Worm (Caenorhabditis elegans): Measurements from ENCODE around the gene lrr-1.

lrr-1 gene

DNA sequence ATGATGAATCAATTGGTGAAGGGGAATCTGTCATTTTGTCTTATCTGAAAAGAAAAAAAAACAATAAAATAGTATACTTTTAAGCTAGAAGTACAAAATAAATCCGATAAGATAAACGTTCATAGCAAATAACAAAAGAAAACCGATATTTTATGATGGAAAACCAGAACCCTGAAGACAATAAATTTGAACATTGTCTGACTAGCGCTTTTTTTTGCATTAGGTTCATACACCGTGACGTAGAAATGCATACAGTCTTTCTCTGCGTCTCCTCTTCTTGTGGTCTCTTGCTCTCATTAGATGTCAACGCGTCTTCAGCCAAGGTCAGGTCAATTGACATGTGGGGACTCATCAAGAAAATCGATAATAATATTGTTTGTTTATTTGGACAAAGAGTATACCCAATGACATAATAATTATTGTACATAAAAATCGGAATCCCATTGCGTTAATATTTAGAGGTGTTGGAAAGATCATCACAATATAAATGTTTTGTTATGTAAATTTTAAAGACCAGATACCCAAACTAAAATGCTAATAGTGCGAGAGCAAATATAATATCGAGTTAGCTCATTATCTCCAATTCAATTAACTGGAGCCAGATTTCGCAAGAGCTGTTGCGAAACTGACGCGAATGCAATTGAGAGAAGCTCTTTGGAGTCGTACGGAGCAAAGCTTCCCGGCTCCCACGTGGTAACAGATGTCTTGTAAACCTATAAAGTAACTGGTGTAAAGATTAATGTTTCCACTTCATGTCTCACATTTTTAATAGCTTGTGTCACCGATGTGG lies 45.1 kb upstream of the lrr-1 start, which contains the start of gene dsh-2 (continued):
- TF ChIP-seq tag-97 (GFP tag; IDR thresholded peaks at IDR 0.05), result no peak
- no peak for TF ChIP-seq lin-39 (tag; optimal IDR thresholded peaks at IDR 0.05)
- no peak for TF ChIP-seq set-16 (GFP tag; IDR thresholded peaks at IDR 0.05)
- peak; percentile 27; the same call in 1 of the 2 replicates for TF ChIP-seq nhr-41 (GFP tag; IDR thresholded peaks at IDR 0.05)
- peak; percentile 27 for TF ChIP-seq aha-1 (tag)
- no peak for TF ChIP-seq madf-5 (GFP tag; IDR thresholded peaks at IDR 0.05)
- TF ChIP-seq ceh-20 (GFP tag; IDR thresholded peaks at IDR 0.05), result no peak
- TF ChIP-seq ama-1 (optimal IDR thresholded peaks at IDR 0.05), result no peak
- no peak for TF ChIP-seq R02D3.7 (tag; optimal IDR thresholded peaks at IDR 0.05)
- no peak for TF ChIP-seq daf-8 (GFP tag; IDR thresholded peaks at IDR 0.05)
- no peak for TF ChIP-seq nhr-11 (tag; optimal IDR thresholded peaks at IDR 0.05)
- no peak for TF ChIP-seq fos-1 (tag; optimal IDR thresholded peaks at IDR 0.05)
- no peak for TF ChIP-seq hif-1 (tag; optimal IDR thresholded peaks at IDR 0.05)
- no peak for TF ChIP-seq hmg-1.1 (GFP tag; IDR thresholded peaks at IDR 0.05)
- no peak for TF ChIP-seq nhr-48 (tag; optimal IDR thresholded peaks at IDR 0.05)
- TF ChIP-seq F44E2.7 (GFP tag; IDR thresholded peaks at IDR 0.05), result no peak
- peak; percentile 64 for TF ChIP-seq mxl-3 (GFP tag; optimal IDR thresholded peaks at IDR 0.05)
- no peak for TF ChIP-seq dmd-8 (GFP tag; IDR thresholded peaks at IDR 0.05)
- TF ChIP-seq dve-1 (tag; optimal IDR thresholded peaks at IDR 0.05; ENCODE audit: insufficient read depth), result peak; percentile 70
- no peak for TF ChIP-seq daf-16 (GFP tag; optimal IDR thresholded peaks at IDR 0.05)
- peak; percentile 50 for TF ChIP-seq daf-16 (tag; optimal IDR thresholded peaks at IDR 0.05)
- TF ChIP-seq ctbp-1 (GFP tag; IDR thresholded peaks at IDR 0.05), result no peak
- TF ChIP-seq mdl-1 (tag; optimal IDR thresholded peaks at IDR 0.05), result peak in 1 of 2 experiments; percentile 30
- TF ChIP-seq T20F7.1 (GFP tag; optimal IDR thresholded peaks at IDR 0.05), result no peak
- no peak for TF ChIP-seq egl-27 (tag; optimal IDR thresholded peaks at IDR 0.05)
- peak; percentile 42 for TF ChIP-seq nhr-28 (tag; optimal IDR thresholded peaks at IDR 0.05)
- no peak for TF ChIP-seq nhr-76 (tag; optimal IDR thresholded peaks at IDR 0.05)
- TF ChIP-seq attf-4 (tag; optimal IDR thresholded peaks at IDR 0.05), result no peak
- TF ChIP-seq lin-13 (GFP tag; optimal IDR thresholded peaks at IDR 0.05), result peak; percentile 34
- TF ChIP-seq lsy-2 (tag; optimal IDR thresholded peaks at IDR 0.05), result peak in 1 of 2 experiments; percentile 73
- no peak for TF ChIP-seq gei-8 (GFP tag; optimal IDR thresholded peaks at IDR 0.05)
- no peak for TF ChIP-seq Y105C5A.15 (GFP tag; IDR thresholded peaks at IDR 0.05)
- TF ChIP-seq spr-1 (tag; optimal IDR thresholded peaks at IDR 0.05), result no peak
- TF ChIP-seq nhr-42 (GFP tag; IDR thresholded peaks at IDR 0.05), result no peak
- no peak for TF ChIP-seq nhr-10 (tag; optimal IDR thresholded peaks at IDR 0.05)
- no peak for TF ChIP-seq zfp-3 (GFP tag; conservative IDR thresholded peaks at IDR 0.05)
- no peak for TF ChIP-seq F10B5.3 (tag; optimal IDR thresholded peaks at IDR 0.05)
- TF ChIP-seq T26A8.4 (GFP tag; IDR thresholded peaks at IDR 0.05), result no peak
- TF ChIP-seq ceh-32 (tag; optimal IDR thresholded peaks at IDR 0.05; ENCODE audit: poor library complexity), result no peak
- TF ChIP-seq aly-2 (tag; optimal IDR thresholded peaks at IDR 0.05), result no peak
- TF ChIP-seq ztf-11 (tag; optimal IDR thresholded peaks at IDR 0.05), result no peak
- TF ChIP-seq nhr-77 (tag; optimal IDR thresholded peaks at IDR 0.05), result no peak
- no peak for TF ChIP-seq ztf-7 (tag; optimal IDR thresholded peaks at IDR 0.05)
- no peak for TF ChIP-seq F37D6.2 (tag; optimal IDR thresholded peaks at IDR 0.05)
- no peak for TF ChIP-seq snpc-1.2 (GFP tag; IDR thresholded peaks at IDR 0.05)
- TF ChIP-seq daf-19 (GFP tag; conservative IDR thresholded peaks at IDR 0.05), result no peak
- TF ChIP-seq fkh-10 (GFP tag; optimal IDR thresholded peaks at IDR 0.05), result no peak
- no peak for TF ChIP-seq mxl-2 (GFP tag; conservative IDR thresholded peaks at IDR 0.05)
- TF ChIP-seq madf-9 (GFP tag; conservative IDR thresholded peaks at IDR 0.05), result no peak
- TF ChIP-seq ceh-62 (tag; optimal IDR thresholded peaks at IDR 0.05), result no peak
- TF ChIP-seq saeg-2 (GFP tag; IDR thresholded peaks at IDR 0.05), result no peak
- peak; percentile 45 for TF ChIP-seq duxl-1 (tag; optimal IDR thresholded peaks at IDR 0.05; ENCODE audit: poor library complexity)
